Fruit fly (Drosophila melanogaster) S2 (cell line): ENCODE results near the gene corolla.

Experiments used
- CG8478 ChIP-seq: fragments of >200 bp; optimal IDR thresholded peaks from 2 replicates; lab custom pipeline; 2018
- CTCF ChIP-seq, 2 experiments: fragments of >200 bp; optimal IDR thresholded peaks; 2 replicates each; lab custom pipeline; 2018

DNA sequence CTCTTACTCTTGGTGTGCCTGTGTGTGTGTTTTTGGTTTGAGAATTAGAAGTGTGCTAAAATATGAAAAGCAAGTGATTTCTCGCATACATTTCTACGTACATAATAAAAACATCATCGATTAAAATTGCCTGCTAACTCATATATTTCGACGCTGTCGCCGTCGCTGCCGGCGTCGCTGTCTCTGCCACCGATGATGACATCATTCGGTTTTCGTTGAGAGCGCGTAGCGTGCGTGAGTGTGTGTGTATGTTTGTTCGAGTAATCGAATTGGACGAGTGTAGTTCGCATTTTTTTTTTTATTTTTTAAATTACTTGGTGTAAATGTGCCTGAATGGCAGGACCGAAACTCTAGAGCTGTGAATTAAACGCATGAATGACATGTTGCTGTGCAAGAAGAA is 25.9 kb upstream of the corolla start:
- TF ChIP-seq CTCF (optimal IDR thresholded peaks at IDR 0.05; lab: Kevin White, UChicago): no peak
- TF ChIP-seq CG8478: no peak
